Worm (Caenorhabditis elegans) whole organism, L4 larva: Measurements from ENCODE around the gene ZK1128.3.

Experiments used
- D1046.2 ChIP-seq: fragments of 200-800 bp; sonication (Bioruptor generic); IDR thresholded peaks from 2 replicates; pipeline ENCODE4 v1.3.6; 2022; ENCODE audit warnings: missing genetic modification characterization, missing compliant biosample characterization
- F10B5.3 ChIP-seq: sonication (generic microtip); optimal IDR thresholded peaks from 2 replicates; lab custom pipeline; 2016; ENCODE audit warnings: mild to moderate bottlenecking, missing genetic modification characterization, missing compliant biosample characterization
- F26F4.8 ChIP-seq: fragments of 200-800 bp; sonication (Bioruptor generic); conservative IDR thresholded peaks from 2 replicates; pipeline ENCODE4 v1.3.6; 2022; ENCODE audit warnings: missing genetic modification characterization, missing compliant biosample characterization
- F37D6.2 ChIP-seq: sonication (generic microtip); optimal IDR thresholded peaks from 2 replicates; lab custom pipeline; 2016; ENCODE audit warnings: mild to moderate bottlenecking, missing genetic modification characterization, missing compliant biosample characterization
- F44E2.7 ChIP-seq: fragments of 200-800 bp; sonication (Bioruptor generic); IDR thresholded peaks from 2 replicates; pipeline ENCODE4 v2.1.2; 2022; ENCODE audit warnings: missing genetic modification characterization, missing compliant biosample characterization
- F49E8.2 ChIP-seq: sonication (generic microtip); optimal IDR thresholded peaks from 2 replicates; lab custom pipeline; 2016; ENCODE audit warnings: missing compliant biosample characterization, mild to moderate bottlenecking, missing genetic modification characterization, borderline replicate concordance
- R02D3.7 ChIP-seq: fragments of 150-350 bp; sonication (generic microtip); optimal IDR thresholded peaks from 3 replicates; lab custom pipeline; 2014; ENCODE audit warnings: missing biosample characterization, missing genetic modification characterization
- T20F7.1 ChIP-seq: fragments of 200-800 bp; sonication (Bioruptor generic); optimal IDR thresholded peaks from 2 replicates; lab custom pipeline; 2018; ENCODE audit warnings: mild to moderate bottlenecking, missing genetic modification characterization, missing compliant biosample characterization
- Y75B8A.6 ChIP-seq: fragments of 200-800 bp; sonication (Bioruptor generic); IDR thresholded peaks from 2 replicates; pipeline ENCODE4 v1.3.6; 2022; ENCODE audit warnings: missing genetic modification reagents, missing genetic modification characterization, missing compliant biosample characterization
- aha-1 ChIP-seq: fragments of 150-350 bp; peaks from one replicate; lab custom pipeline; 2014; ENCODE audit warnings: missing biosample characterization, missing genetic modification characterization
- arid-1 ChIP-seq: fragments of 200-800 bp; sonication (Bioruptor generic); conservative IDR thresholded peaks from 2 replicates; pipeline ENCODE4 v1.3.6; 2022; ENCODE audit warnings: missing genetic modification reagents, missing genetic modification characterization, missing compliant biosample characterization
- ceh-28 ChIP-seq: fragments of 150-350 bp; optimal IDR thresholded peaks from 2 replicates; lab custom pipeline; 2014; ENCODE audit warnings: missing biosample characterization, missing genetic modification reagents, missing genetic modification characterization
- ceh-32 ChIP-seq: sonication (generic microtip); optimal IDR thresholded peaks from 2 replicates; lab custom pipeline; 2016; ENCODE audit warnings: mild to moderate bottlenecking, missing genetic modification characterization, missing compliant biosample characterization; ENCODE audit not compliant: poor library complexity
- ceh-44 ChIP-seq: fragments of 200-800 bp; sonication (Bioruptor generic); IDR thresholded peaks from 2 replicates; pipeline ENCODE4 v1.3.6; 2022; ENCODE audit warnings: missing genetic modification reagents, missing genetic modification characterization, missing compliant biosample characterization
- ctbp-1 ChIP-seq: fragments of 200-800 bp; sonication (Bioruptor generic); IDR thresholded peaks from 2 replicates; pipeline ENCODE4 v1.3.6; 2022; ENCODE audit warnings: missing genetic modification reagents, missing genetic modification characterization, missing compliant biosample characterization
- daf-12 ChIP-seq: fragments of 150-350 bp; optimal IDR thresholded peaks from 2 replicates; lab custom pipeline; 2014; ENCODE audit warnings: missing biosample characterization, missing genetic modification reagents, missing genetic modification characterization
- daf-16 ChIP-seq, 3 experiments: sonication (generic microtip); optimal IDR thresholded peaks; 2 replicates each; lab custom pipeline; 2016 to 2017; ENCODE audit warnings: missing genetic modification characterization in 3 of 3, missing genetic modification reagents in 3 of 3, mild to moderate bottlenecking in 2 of 3, missing compliant biosample characterization in 2 of 3, missing biosample characterization in 1 of 3, moderate library complexity in 1 of 3
- daf-19 ChIP-seq: fragments of 200-800 bp; sonication (Bioruptor generic); conservative IDR thresholded peaks from 2 replicates; pipeline ENCODE4 v1.3.6; 2022; ENCODE audit warnings: missing genetic modification characterization, missing compliant biosample characterization
- egl-43 ChIP-seq: fragments of 200-800 bp; sonication (Bioruptor generic); IDR thresholded peaks from 2 replicates; pipeline ENCODE4 v1.3.6; 2022; ENCODE audit warnings: missing genetic modification reagents, missing genetic modification characterization, missing compliant biosample characterization
- hif-1 ChIP-seq, 2 experiments: sonication (generic microtip); optimal IDR thresholded peaks; 2 replicates each; lab custom pipeline; 2016 to 2017; ENCODE audit warnings: missing compliant biosample characterization in 2 of 2, missing genetic modification characterization in 2 of 2, missing genetic modification reagents in 2 of 2, missing genotype in 2 of 2, mild to moderate bottlenecking in 1 of 2
- hlh-11 ChIP-seq: fragments of 200-800 bp; sonication (Bioruptor generic); optimal IDR thresholded peaks from 2 replicates; lab custom pipeline; 2018; ENCODE audit warnings: mild to moderate bottlenecking, missing genetic modification characterization, missing compliant biosample characterization
- hlh-30 ChIP-seq: sonication (generic microtip); optimal IDR thresholded peaks from 2 replicates; lab custom pipeline; 2017; ENCODE audit warnings: antibody characterized with exemption, mild to moderate bottlenecking, missing genetic modification characterization, missing compliant biosample characterization; ENCODE audit not compliant: insufficient read depth
- hmg-1.1 ChIP-seq: fragments of 200-800 bp; sonication (Bioruptor generic); IDR thresholded peaks from 2 replicates; pipeline ENCODE4 v1.3.6; 2022; ENCODE audit warnings: missing genetic modification reagents, missing genetic modification characterization, missing compliant biosample characterization
- lim-7 ChIP-seq: fragments of 200-800 bp; sonication (Bioruptor generic); IDR thresholded peaks from 2 replicates; pipeline ENCODE4 v1.3.6; 2022; ENCODE audit warnings: missing genetic modification characterization, missing compliant biosample characterization
- lir-3 ChIP-seq: sonication (generic microtip); optimal IDR thresholded peaks from 2 replicates; lab custom pipeline; 2016; ENCODE audit warnings: mild to moderate bottlenecking, missing genetic modification characterization, missing compliant biosample characterization
- lsy-2 ChIP-seq, 2 experiments: fragments of 150-350 bp in 1 of 2; sonication (generic microtip) in 1 of 2; optimal IDR thresholded peaks; 2 replicates each; lab custom pipeline; 2014 to 2017; ENCODE audit warnings: missing biosample characterization in 2 of 2, missing genetic modification characterization in 2 of 2
- mdl-1 ChIP-seq, 2 experiments: fragments of 150-350 bp in 1 of 2; sonication (generic microtip) in 1 of 2; optimal IDR thresholded peaks; 2 replicates each; lab custom pipeline; 2014 to 2017; ENCODE audit warnings: missing biosample characterization in 2 of 2, missing genetic modification characterization in 2 of 2
- mes-2 ChIP-seq: sonication (generic microtip); optimal IDR thresholded peaks from 2 replicates; lab custom pipeline; 2016; ENCODE audit warnings: missing genotype, mild to moderate bottlenecking, missing genetic modification characterization, missing compliant biosample characterization; ENCODE audit not compliant: poor library complexity, severe bottlenecking
- nhr-10 ChIP-seq: fragments of 150-350 bp; optimal IDR thresholded peaks from 2 replicates; lab custom pipeline; 2014; ENCODE audit warnings: missing biosample characterization, missing genetic modification characterization
- nhr-111 ChIP-seq: fragments of 200-800 bp; sonication (Bioruptor generic); optimal IDR thresholded peaks from 2 replicates; lab custom pipeline; 2018; ENCODE audit warnings: mild to moderate bottlenecking, missing genetic modification characterization, missing compliant biosample characterization
- nhr-237 ChIP-seq: sonication (generic microtip); optimal IDR thresholded peaks from 2 replicates; lab custom pipeline; 2017; ENCODE audit warnings: missing biosample characterization, missing genetic modification characterization
- nhr-25 ChIP-seq: sonication (generic microtip); optimal IDR thresholded peaks from 2 replicates; lab custom pipeline; 2017; ENCODE audit warnings: missing genetic modification characterization, mild to moderate bottlenecking, missing compliant biosample characterization, antibody characterized with exemption, moderate library complexity, borderline replicate concordance; ENCODE audit not compliant: insufficient read depth
- nhr-28 ChIP-seq: fragments of 150-350 bp; optimal IDR thresholded peaks from 2 replicates; lab custom pipeline; 2014; ENCODE audit warnings: missing biosample characterization, missing genetic modification characterization
- nhr-42 ChIP-seq: fragments of 200-800 bp; sonication (Bioruptor generic); IDR thresholded peaks from 2 replicates; pipeline ENCODE4 v1.3.6; 2022; ENCODE audit warnings: missing genetic modification characterization, missing compliant biosample characterization
- nhr-48 ChIP-seq: sonication (generic microtip); optimal IDR thresholded peaks from 2 replicates; lab custom pipeline; 2016; ENCODE audit warnings: mild to moderate bottlenecking, missing genetic modification characterization, missing compliant biosample characterization
- nhr-77 ChIP-seq: fragments of 150-350 bp; optimal IDR thresholded peaks from 2 replicates; lab custom pipeline; 2014; ENCODE audit warnings: missing biosample characterization, missing genetic modification characterization
- pha-4 ChIP-seq, 2 experiments: fragments of 150-350 bp in 1 of 2; fragments of 200-800 bp in 1 of 2; sonication (Bioruptor generic) in 1 of 2; IDR thresholded peaks in 1 of 2; optimal IDR thresholded peaks in 1 of 2; 2 replicates each; pipeline versions ENCODE4 v1.3.6 to Lab custom; 2014 to 2022; ENCODE audit warnings: missing genetic modification characterization in 2 of 2, missing genetic modification reagents in 2 of 2, missing biosample characterization in 1 of 2, missing compliant biosample characterization in 1 of 2
- php-3 ChIP-seq: fragments of 200-800 bp; sonication (Bioruptor generic); IDR thresholded peaks from 2 replicates; pipeline ENCODE4 v1.3.6; 2022; ENCODE audit warnings: missing genetic modification reagents, missing genetic modification characterization, missing compliant biosample characterization
- pqm-1 ChIP-seq: sonication (generic microtip); optimal IDR thresholded peaks from 2 replicates; lab custom pipeline; 2017; ENCODE audit warnings: missing biosample characterization, missing genetic modification characterization
- rbr-2 ChIP-seq: sonication (generic microtip); optimal IDR thresholded peaks from 2 replicates; lab custom pipeline; 2016; ENCODE audit warnings: missing genotype, missing genetic modification characterization, missing compliant biosample characterization
- set-16 ChIP-seq: fragments of 200-800 bp; sonication (Bioruptor generic); IDR thresholded peaks from 2 replicates; pipeline ENCODE4 v1.3.6; 2022; ENCODE audit warnings: missing genetic modification reagents, missing genetic modification characterization, missing compliant biosample characterization
- snpc-1.2 ChIP-seq: fragments of 200-800 bp; sonication (Bioruptor generic); IDR thresholded peaks from 2 replicates; pipeline ENCODE4 v1.3.6; 2022; ENCODE audit warnings: missing genetic modification reagents, missing genetic modification characterization, missing compliant biosample characterization
- spr-3 ChIP-seq: fragments of 200-800 bp; sonication (Bioruptor generic); optimal IDR thresholded peaks from 2 replicates; lab custom pipeline; 2018; ENCODE audit warnings: mild to moderate bottlenecking, missing genetic modification characterization, missing compliant biosample characterization
- unc-62 ChIP-seq, 3 experiments: fragments of 150-350 bp in 1 of 3; sonication (generic microtip); optimal IDR thresholded peaks in 2 of 3; peaks in 1 of 3; 1 replicate in 1 of 3; 2 replicates in 2 of 3; lab custom pipeline; 2014 to 2017; ENCODE audit warnings: missing biosample characterization in 3 of 3, missing genetic modification characterization in 3 of 3, missing genetic modification reagents in 3 of 3, missing genotype in 1 of 3
- vab-7 ChIP-seq: fragments of 200-800 bp; sonication (Bioruptor generic); IDR thresholded peaks from 2 replicates; pipeline ENCODE4 v1.3.6; 2022; ENCODE audit warnings: missing genetic modification reagents, missing genetic modification characterization, missing compliant biosample characterization
- zfp-3 ChIP-seq: fragments of 200-800 bp; sonication (Bioruptor generic); conservative IDR thresholded peaks from 2 replicates; pipeline ENCODE4 v1.3.6; 2022; ENCODE audit warnings: missing genetic modification reagents, missing genetic modification characterization, missing compliant biosample characterization
- ztf-11 ChIP-seq: fragments of 150-350 bp; optimal IDR thresholded peaks from 2 replicates; lab custom pipeline; 2014; ENCODE audit warnings: missing biosample characterization, missing genetic modification characterization

Gene ZK1128.3

DNA sequence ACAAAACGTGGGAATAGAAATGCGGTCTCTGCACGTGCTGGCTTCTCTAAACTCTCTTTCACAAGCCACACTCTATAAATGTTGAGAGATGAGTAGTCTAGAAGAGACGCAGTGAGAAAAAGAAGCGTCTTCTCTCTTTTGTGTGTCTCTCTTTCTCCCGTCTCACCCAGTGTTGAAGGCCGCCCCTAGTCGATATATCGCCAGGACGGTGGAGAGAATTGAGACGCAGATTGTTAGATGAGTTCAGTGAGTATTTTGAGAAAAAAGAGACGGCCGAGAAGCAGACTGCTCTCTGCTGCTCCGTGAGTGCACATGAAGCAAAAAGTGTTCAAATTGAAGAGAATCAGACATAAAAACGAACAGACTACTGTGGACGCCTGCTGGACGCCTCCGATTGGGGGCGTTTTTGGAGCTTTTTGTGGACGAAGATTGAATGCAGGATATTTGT is 22.2 kb downstream of the ZK1128.3 start (continued):
- TF ChIP-seq pqm-1: peak; percentile 27
- TF ChIP-seq spr-3 (GFP tag; lab: Kevin White, UChicago): peak; percentile 22
- TF ChIP-seq T20F7.1 (GFP tag; lab: Kevin White, UChicago): peak; percentile 66
- TF ChIP-seq egl-43 (GFP tag; lab: Robert Waterston, UW): peak; percentile 80
- peak; percentile 34 for TF ChIP-seq nhr-77
- no peak for TF ChIP-seq Y75B8A.6 (GFP tag; lab: Robert Waterston, UW)
- TF ChIP-seq nhr-42 (GFP tag; lab: Robert Waterston, UW): peak; percentile 45; the same call in 1 of the 2 replicates
- 0 out of 2 replicates have a peak, but pooled peaks have one; percentile 41 for TF ChIP-seq vab-7 (GFP tag; lab: Robert Waterston, UW)
- no peak for TF ChIP-seq F49E8.2
- no peak for TF ChIP-seq ztf-11 (tag; lab: Kevin White, UChicago)
- TF ChIP-seq rbr-2: peak; percentile 89
- peak; percentile 95 for TF ChIP-seq hlh-30 (tag; lab: Kevin White, UChicago)
- no peak for TF ChIP-seq R02D3.7 (tag; lab: Kevin White, UChicago)
- TF ChIP-seq nhr-28 (tag; lab: Kevin White, UChicago): peak; percentile 81
- peak; percentile 62; the same call in 1 of the 2 replicates for TF ChIP-seq daf-19 (GFP tag; lab: Robert Waterston, UW)
- TF ChIP-seq hif-1 (tag; optimal IDR thresholded peaks at IDR 0.05; lab: Kevin White, UChicago): peak in 1 of 2 experiments; percentile 77
- TF ChIP-seq pha-4 (GFP tag; IDR thresholded peaks at IDR 0.05; lab: Robert Waterston, UW): peak; percentile 67
- peak; percentile 85 for TF ChIP-seq pha-4 (tag; optimal IDR thresholded peaks at IDR 0.05; lab: Kevin White, UChicago)
- TF ChIP-seq nhr-237: no peak
- TF ChIP-seq hlh-11 (tag; lab: Kevin White, UChicago): peak; percentile 98
- TF ChIP-seq nhr-25 (tag; lab: Kevin White, UChicago): peak; percentile 67
- TF ChIP-seq nhr-10 (tag; lab: Kevin White, UChicago): peak; percentile 33
- TF ChIP-seq ceh-28 (tag; lab: Kevin White, UChicago): peak; percentile 74
- TF ChIP-seq nhr-48 (tag; lab: Kevin White, UChicago): peak; percentile 94
- no peak for TF ChIP-seq zfp-3
- TF ChIP-seq set-16: peak; percentile 53
- TF ChIP-seq F26F4.8: no peak
- TF ChIP-seq daf-12: no peak
- TF ChIP-seq ceh-44: no peak
- TF ChIP-seq lsy-2 (tag; optimal IDR thresholded peaks at IDR 0.05; lab: Kevin White, UChicago): peak; percentile 70 to 93
- TF ChIP-seq F10B5.3 (tag; lab: Kevin White, UChicago): peak; percentile 43
- peak; percentile 56 to 69 for TF ChIP-seq daf-16 (GFP tag; optimal IDR thresholded peaks at IDR 0.05; lab: Kevin White, UChicago)
- peak; percentile 72 for TF ChIP-seq daf-16 (tag; optimal IDR thresholded peaks at IDR 0.05; lab: Kevin White, UChicago)
- peak in 1 of 2 experiments; percentile 99 for TF ChIP-seq unc-62 (GFP tag; optimal IDR thresholded peaks at IDR 0.05 in 1 of 2; lab: Kevin White, UChicago)
- no peak for TF ChIP-seq unc-62 (tag; optimal IDR thresholded peaks at IDR 0.05; lab: Kevin White, UChicago)
- TF ChIP-seq nhr-111 (GFP tag; lab: Kevin White, UChicago): no peak
- TF ChIP-seq hmg-1.1 (GFP tag; lab: Robert Waterston, UW): peak; percentile 96
- peak; percentile 85 for TF ChIP-seq ctbp-1
- no peak for TF ChIP-seq ceh-32 (tag; lab: Kevin White, UChicago)
- no peak for TF ChIP-seq D1046.2
- no peak for TF ChIP-seq F44E2.7
- peak; percentile 71 for TF ChIP-seq F37D6.2 (tag; lab: Kevin White, UChicago)
- TF ChIP-seq mdl-1 (tag; optimal IDR thresholded peaks at IDR 0.05; lab: Kevin White, UChicago): peak; percentile 98 to 99
- peak; percentile 34 for TF ChIP-seq mes-2 (tag; lab: Kevin White, UChicago)
- peak; percentile 98 for TF ChIP-seq aha-1 (tag; lab: Kevin White, UChicago)
- TF ChIP-seq lir-3 (tag; lab: Kevin White, UChicago): no peak
- TF ChIP-seq arid-1 (GFP tag; lab: Robert Waterston, UW): peak; percentile 65
- TF ChIP-seq lim-7 (GFP tag; lab: Robert Waterston, UW): no peak
- peak; percentile 79 for TF ChIP-seq php-3 (GFP tag; lab: Robert Waterston, UW)
- TF ChIP-seq snpc-1.2 (GFP tag; lab: Robert Waterston, UW): no peak
- TF ChIP-seq, all 104 proteins: peak for 53
